Worm (Caenorhabditis elegans) whole organism, L2 larva: ENCODE measurements around the gene K08D8.6.

ENCODE experiments used
- fos-1 ChIP-seq: fragments of 150-350 bp; optimal IDR thresholded peaks from 2 replicates; lab custom pipeline; 2014; ENCODE audit warnings: missing biosample characterization, missing genetic modification characterization
- nhr-21 ChIP-seq: fragments of 150-350 bp; optimal IDR thresholded peaks from 2 replicates; lab custom pipeline; 2014; ENCODE audit warnings: missing biosample characterization, missing genetic modification characterization
- nhr-237 ChIP-seq: fragments of 150-350 bp; optimal IDR thresholded peaks from 2 replicates; lab custom pipeline; 2014; ENCODE audit warnings: missing biosample characterization, missing genetic modification characterization
- unc-39 ChIP-seq: fragments of 150-350 bp; optimal IDR thresholded peaks from 2 replicates; lab custom pipeline; 2014; ENCODE audit warnings: missing biosample characterization, missing genetic modification characterization
- zag-1 ChIP-seq: fragments of 150-350 bp; optimal IDR thresholded peaks from 2 replicates; lab custom pipeline; 2014; ENCODE audit warnings: missing biosample characterization, missing genetic modification characterization

DNA sequence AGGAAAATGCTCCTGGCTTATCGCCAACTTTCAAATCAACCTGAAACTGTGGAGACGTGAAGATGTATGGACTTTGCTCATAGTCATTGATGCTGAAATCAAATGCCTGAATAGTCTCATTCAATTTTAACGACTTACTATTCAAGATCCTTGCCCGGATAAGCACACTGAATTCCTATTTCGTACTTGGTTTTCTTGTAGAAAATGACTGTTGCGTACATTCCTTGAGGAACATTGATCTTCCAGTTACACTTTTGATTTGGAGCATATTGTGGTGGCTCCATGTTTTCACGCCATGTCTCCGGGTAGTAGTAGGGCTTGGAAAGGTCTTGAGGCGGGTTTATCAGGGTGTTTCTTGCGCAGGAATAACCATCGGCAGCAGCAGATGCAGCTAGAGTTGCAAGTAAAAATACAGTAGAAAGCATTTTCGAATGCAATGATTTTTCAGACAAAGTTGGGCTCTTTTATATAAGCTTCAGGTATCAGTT lies 24.3 kb upstream of the K08D8.6 start, which contains the start of gene irg-6:
- TF ChIP-seq zag-1 (tag; lab: Kevin White, UChicago) (no peak), nhr-21 (tag; lab: Kevin White, UChicago) (no peak), fos-1 (tag; lab: Kevin White, UChicago) (no peak), unc-39 (tag; lab: Kevin White, UChicago) (no peak), nhr-237 (tag; lab: Kevin White, UChicago) (no peak)
